Worm (Caenorhabditis elegans): ENCODE measurements around the gene mrpl-49.

The mrpl-49 gene

ce11 chrV:12732734-12733133, 4.3 kb downstream of the mrpl-49 start:
- no peak for TF ChIP-seq tab-1 (GFP tag; IDR thresholded peaks at IDR 0.05)
- TF ChIP-seq cog-1 (tag; optimal IDR thresholded peaks at IDR 0.05) = no peak
- TF ChIP-seq ztf-29 (GFP tag; IDR thresholded peaks at IDR 0.05) = no peak
- no peak for TF ChIP-seq med-1 (GFP tag; optimal IDR thresholded peaks at IDR 0.05; ENCODE audit: insufficient read depth)
- no peak for TF ChIP-seq ref-1 (GFP tag; conservative IDR thresholded peaks at IDR 0.05)
- no peak for TF ChIP-seq T22C8.4 (GFP tag; IDR thresholded peaks at IDR 0.05)
- TF ChIP-seq ztf-23 (GFP tag; IDR thresholded peaks at IDR 0.05) = no peak
- TF ChIP-seq flt-1 (GFP tag; IDR thresholded peaks at IDR 0.05) = no peak
- no peak for TF ChIP-seq klf-2 (GFP tag; conservative IDR thresholded peaks at IDR 0.05)

- TF ChIP-seq tab-1 (GFP tag; IDR thresholded peaks at IDR 0.05) = no peak
- no peak for TF ChIP-seq flt-1 (GFP tag; IDR thresholded peaks at IDR 0.05)
- TF ChIP-seq klf-2 (GFP tag; conservative IDR thresholded peaks at IDR 0.05) = no peak
- no peak for TF ChIP-seq ztf-23 (GFP tag; IDR thresholded peaks at IDR 0.05)
- TF ChIP-seq cog-1 (tag; optimal IDR thresholded peaks at IDR 0.05) = no peak
- no peak for TF ChIP-seq T22C8.4 (GFP tag; IDR thresholded peaks at IDR 0.05)
- TF ChIP-seq ref-1 (GFP tag; conservative IDR thresholded peaks at IDR 0.05) = no peak
These were observed 5.2 kb downstream of the mrpl-49 start, which contains the start of the genes dhs-21 and xbx-9 for ce11 chrV:12733465-12734248. TSS of gene dhs-21 (minus strand) at chrV:12733645. TSS of gene xbx-9 (plus strand) at chrV:12734198.

- TF ChIP-seq tab-1 (GFP tag; IDR thresholded peaks at IDR 0.05) = no peak
- TF ChIP-seq ztf-29 (GFP tag; IDR thresholded peaks at IDR 0.05) = no peak
- TF ChIP-seq T22C8.4 (GFP tag; IDR thresholded peaks at IDR 0.05) = no peak
- no peak for TF ChIP-seq ref-1 (GFP tag; conservative IDR thresholded peaks at IDR 0.05)
- no peak for TF ChIP-seq flt-1 (GFP tag; IDR thresholded peaks at IDR 0.05)
- no peak for TF ChIP-seq klf-2 (GFP tag; conservative IDR thresholded peaks at IDR 0.05)
- no peak for TF ChIP-seq ztf-23 (GFP tag; IDR thresholded peaks at IDR 0.05)
These were observed 7.8 kb downstream of the mrpl-49 start, which contains the start of gene cky-1 for ce11 chrV:12736166-12736753. TSS of gene cky-1 (plus strand) at chrV:12736703.

ce11 chrV:12741684-12742083, 13.3 kb downstream of the mrpl-49 start, which contains the start of gene hrg-7:
TSS of gene hrg-7 (plus strand) at chrV:12742041.
- no peak for TF ChIP-seq ztf-29 (GFP tag; IDR thresholded peaks at IDR 0.05)

- TF ChIP-seq klf-2 (GFP tag; conservative IDR thresholded peaks at IDR 0.05) (no peak), ztf-23 (GFP tag; IDR thresholded peaks at IDR 0.05) (no peak), ref-1 (GFP tag; conservative IDR thresholded peaks at IDR 0.05) (no peak), med-1 (GFP tag; optimal IDR thresholded peaks at IDR 0.05; ENCODE audit: insufficient read depth) (no peak), tab-1 (GFP tag; IDR thresholded peaks at IDR 0.05) (no peak), cog-1 (tag; optimal IDR thresholded peaks at IDR 0.05) (no peak), ztf-29 (GFP tag; IDR thresholded peaks at IDR 0.05) (no peak), flt-1 (GFP tag; IDR thresholded peaks at IDR 0.05) (no peak), T22C8.4 (GFP tag; IDR thresholded peaks at IDR 0.05) (no peak)
These were observed 15.5 kb downstream of the mrpl-49 start for ce11 chrV:12743778-12744502.

- TF ChIP-seq med-1 (GFP tag; optimal IDR thresholded peaks at IDR 0.05; ENCODE audit: insufficient read depth) (no peak), klf-2 (GFP tag; conservative IDR thresholded peaks at IDR 0.05) (no peak), cog-1 (tag; optimal IDR thresholded peaks at IDR 0.05) (no peak), ztf-29 (GFP tag; IDR thresholded peaks at IDR 0.05) (no peak), ztf-23 (GFP tag; IDR thresholded peaks at IDR 0.05) (no peak), T22C8.4 (GFP tag; IDR thresholded peaks at IDR 0.05) (no peak), flt-1 (GFP tag; IDR thresholded peaks at IDR 0.05) (no peak), ref-1 (GFP tag; conservative IDR thresholded peaks at IDR 0.05) (no peak), tab-1 (GFP tag; IDR thresholded peaks at IDR 0.05) (no peak)
These were observed 16.5 kb downstream of the mrpl-49 start, which contains the start of gene C15C8.7 for ce11 chrV:12744979-12745378. TSS of gene C15C8.7 (minus strand) at chrV:12745050.

- TF ChIP-seq ztf-23 (GFP tag; IDR thresholded peaks at IDR 0.05) = no peak
- TF ChIP-seq cog-1 (tag; optimal IDR thresholded peaks at IDR 0.05) = no peak
- TF ChIP-seq T22C8.4 (GFP tag; IDR thresholded peaks at IDR 0.05) = no peak
These were observed 19.0 kb downstream of the mrpl-49 start, which contains the start of gene C15C8.4 for ce11 chrV:12747431-12747830. TSS of gene C15C8.4 (minus strand) at chrV:12747463.

ce11 chrV:12747856-12748255, 19.4 kb downstream of the mrpl-49 start, which contains the start of gene C15C8.5:
TSS of gene C15C8.5 (plus strand) at chrV:12748007.
- TF ChIP-seq T22C8.4 (GFP tag; IDR thresholded peaks at IDR 0.05) = no peak
- no peak for TF ChIP-seq tab-1 (GFP tag; IDR thresholded peaks at IDR 0.05)
- TF ChIP-seq ztf-29 (GFP tag; IDR thresholded peaks at IDR 0.05) = no peak
- TF ChIP-seq ref-1 (GFP tag; conservative IDR thresholded peaks at IDR 0.05) = no peak
- no peak for TF ChIP-seq klf-2 (GFP tag; conservative IDR thresholded peaks at IDR 0.05)
- TF ChIP-seq ztf-23 (GFP tag; IDR thresholded peaks at IDR 0.05) = no peak
- no peak for TF ChIP-seq flt-1 (GFP tag; IDR thresholded peaks at IDR 0.05)

ce11 chrV:12749558-12749957, 21.1 kb downstream of the mrpl-49 start:
- TF ChIP-seq med-1 (GFP tag; optimal IDR thresholded peaks at IDR 0.05; ENCODE audit: insufficient read depth) (no peak), flt-1 (GFP tag; IDR thresholded peaks at IDR 0.05) (no peak), ref-1 (GFP tag; conservative IDR thresholded peaks at IDR 0.05) (no peak), ztf-29 (GFP tag; IDR thresholded peaks at IDR 0.05) (no peak)

Measured in whole organism, midembryonic.